Worm (Caenorhabditis elegans) whole organism, midembryonic: ENCODE results near the gene mog-4.

Source experiments
- T22C8.4 ChIP-seq: fragments of 200-800 bp; sonication (Bioruptor generic); IDR thresholded peaks from 2 replicates; pipeline ENCODE4 v1.3.6; 2022; ENCODE audit warnings: missing genetic modification characterization, missing compliant biosample characterization
- cog-1 ChIP-seq: sonication (generic microtip); optimal IDR thresholded peaks from 2 replicates; lab custom pipeline; 2016; ENCODE audit warnings: missing genetic modification characterization, missing compliant biosample characterization
- flt-1 ChIP-seq: fragments of 200-800 bp; sonication (Bioruptor generic); IDR thresholded peaks from 2 replicates; pipeline ENCODE4 v1.3.6; 2022; ENCODE audit warnings: missing genetic modification characterization, missing compliant biosample characterization
- klf-2 ChIP-seq: fragments of 200-800 bp; sonication (Bioruptor generic); conservative IDR thresholded peaks from 2 replicates; pipeline ENCODE4 v1.3.6; 2022; ENCODE audit warnings: missing genetic modification reagents, missing genetic modification characterization, missing compliant biosample characterization
- med-1 ChIP-seq: sonication (generic microtip); optimal IDR thresholded peaks from 2 replicates; lab custom pipeline; 2017; ENCODE audit warnings: missing genetic modification characterization, mild to moderate bottlenecking, missing compliant biosample characterization, antibody characterized with exemption, missing genetic modification reagents; ENCODE audit not compliant: insufficient read depth
- ref-1 ChIP-seq: fragments of 200-800 bp; sonication (Bioruptor generic); conservative IDR thresholded peaks from 2 replicates; pipeline ENCODE4 v1.3.6; 2022; ENCODE audit warnings: missing genetic modification reagents, missing genetic modification characterization, missing compliant biosample characterization
- tab-1 ChIP-seq: fragments of 200-800 bp; sonication (Bioruptor generic); IDR thresholded peaks from 2 replicates; pipeline ENCODE4 v1.3.6; 2022; ENCODE audit warnings: missing genetic modification characterization, missing compliant biosample characterization
- ztf-23 ChIP-seq: fragments of 200-800 bp; sonication (Bioruptor generic); IDR thresholded peaks from 2 replicates; pipeline ENCODE4 v1.3.6; 2022; ENCODE audit warnings: missing genetic modification reagents, missing genetic modification characterization, missing compliant biosample characterization
- ztf-29 ChIP-seq: fragments of 200-800 bp; sonication (Bioruptor generic); IDR thresholded peaks from 2 replicates; pipeline ENCODE4 v1.3.6; 2022; ENCODE audit warnings: missing genetic modification reagents, missing genetic modification characterization, missing compliant biosample characterization

mog-4 gene

ce11 chrII:14502997-14503396 lies 58.4 kb downstream of the mog-4 start, which contains the start of gene K10H10.6:
K10H10.6 (plus strand) TSS chrII:14503297.
- TF ChIP-seq ref-1 (GFP tag; lab: Robert Waterston, UW) (no peak), med-1 (GFP tag; lab: Kevin White, UChicago) (no peak), ztf-29 (GFP tag; lab: Robert Waterston, UW) (no peak), T22C8.4 (GFP tag; lab: Robert Waterston, UW) (no peak), flt-1 (no peak), klf-2 (GFP tag; lab: Robert Waterston, UW) (no peak), cog-1 (tag; lab: Kevin White, UChicago) (no peak), tab-1 (GFP tag; lab: Robert Waterston, UW) (no peak), ztf-23 (GFP tag; lab: Robert Waterston, UW) (no peak)
